Worm (Caenorhabditis elegans) whole organism, L2 larva: ENCODE measurements around the gene nhr-142.

ENCODE experiments used
- ceh-82 ChIP-seq: fragments of 150-350 bp; optimal IDR thresholded peaks from 2 replicates; lab custom pipeline; 2014; ENCODE audit warnings: missing biosample characterization, missing genetic modification characterization
- dmd-4 ChIP-seq: sonication (generic microtip); optimal IDR thresholded peaks from 2 replicates; lab custom pipeline; 2017; ENCODE audit warnings: missing biosample characterization, missing genetic modification characterization
- elt-1 ChIP-seq: fragments of 150-350 bp; optimal IDR thresholded peaks from 2 replicates; lab custom pipeline; 2014; ENCODE audit warnings: missing biosample characterization, missing genetic modification characterization
- lin-39 ChIP-seq: fragments of 150-350 bp; optimal IDR thresholded peaks from 2 replicates; lab custom pipeline; 2014; ENCODE audit warnings: missing biosample characterization, missing genetic modification reagents, missing genetic modification characterization
- mab-5 ChIP-seq: fragments of 150-350 bp; optimal IDR thresholded peaks from 2 replicates; lab custom pipeline; 2014; ENCODE audit warnings: missing biosample characterization, missing genetic modification characterization
- nhr-11 ChIP-seq: fragments of 150-350 bp; optimal IDR thresholded peaks from 2 replicates; lab custom pipeline; 2014; ENCODE audit warnings: missing biosample characterization, missing genetic modification characterization
- nhr-237 ChIP-seq: fragments of 150-350 bp; optimal IDR thresholded peaks from 2 replicates; lab custom pipeline; 2014; ENCODE audit warnings: missing biosample characterization, missing genetic modification characterization
- nhr-77 ChIP-seq: fragments of 150-350 bp; optimal IDR thresholded peaks from 2 replicates; lab custom pipeline; 2014; ENCODE audit warnings: missing biosample characterization, missing genetic modification characterization
- unc-39 ChIP-seq: fragments of 150-350 bp; optimal IDR thresholded peaks from 2 replicates; lab custom pipeline; 2014; ENCODE audit warnings: missing biosample characterization, missing genetic modification characterization
- unc-62 ChIP-seq: fragments of 150-350 bp; optimal IDR thresholded peaks from 2 replicates; lab custom pipeline; 2014; ENCODE audit warnings: missing biosample characterization, missing genetic modification reagents, missing genetic modification characterization
- ztf-4 ChIP-seq: fragments of 150-350 bp; optimal IDR thresholded peaks from 2 replicates; lab custom pipeline; 2014; ENCODE audit warnings: missing biosample characterization, missing genetic modification characterization

DNA sequence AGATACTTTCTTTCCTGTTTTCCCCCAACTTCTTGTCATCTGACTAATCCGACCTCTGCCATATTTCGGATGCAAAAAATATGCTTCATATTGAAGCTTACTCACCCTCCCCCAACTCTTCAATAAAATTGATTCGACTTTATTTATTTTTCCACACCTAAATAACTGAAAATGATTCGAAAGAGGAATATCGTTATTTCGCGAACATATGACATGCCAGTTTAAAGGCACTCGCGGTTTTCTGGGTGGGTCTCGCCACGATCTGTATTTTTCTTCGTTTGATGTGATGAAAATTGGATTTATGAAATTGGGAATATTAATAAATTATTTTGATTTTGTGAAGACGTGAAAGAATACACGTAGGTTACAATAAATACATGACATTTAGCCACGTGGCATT, 18.7 kb downstream of the nhr-142 start, which contains the start of gene F44E7.3:
- TF ChIP-seq unc-39 (tag; lab: Kevin White, UChicago) (no peak), ceh-82 (no peak), elt-1 (tag; lab: Kevin White, UChicago) (no peak), nhr-237 (no peak), mab-5 (tag; lab: Kevin White, UChicago) (no peak), ztf-4 (tag; lab: Kevin White, UChicago) (no peak), dmd-4 (tag; lab: Kevin White, UChicago) (no peak), lin-39 (tag; lab: Kevin White, UChicago) (no peak), nhr-11 (no peak), unc-62 (no peak), nhr-77 (no peak)
